Worm (Caenorhabditis elegans): ENCODE measurements around the gene K09C8.8.

Gene K09C8.8

ce11 chrX:10992177-10992576 is 21.4 kb downstream of the K09C8.8 start, which contains the start of gene ver-3:
ver-3 (plus strand) TSS chrX:10992477.
- TF ChIP-seq aha-1 (tag), result peak; percentile 64
- peak; percentile 23 for TF ChIP-seq pqm-1 (tag; optimal IDR thresholded peaks at IDR 0.05)
- TF ChIP-seq nhr-77 (tag; optimal IDR thresholded peaks at IDR 0.05), result no peak
- peak; percentile 38 for TF ChIP-seq dve-1 (tag; optimal IDR thresholded peaks at IDR 0.05; ENCODE audit: insufficient read depth)

ce11 chrX:10999176-10999575 is 28.4 kb downstream of the K09C8.8 start, which contains the start of gene F59F3.6:
F59F3.6 (minus strand) TSS chrX:10999276.
- no peak for TF ChIP-seq php-3 (GFP tag; IDR thresholded peaks at IDR 0.05)
- no peak for TF ChIP-seq lin-13 (GFP tag; optimal IDR thresholded peaks at IDR 0.05)
- no peak for TF ChIP-seq skn-1 (tag; optimal IDR thresholded peaks at IDR 0.05)
- no peak for TF ChIP-seq vab-7 (GFP tag; IDR thresholded peaks at IDR 0.05)
- no peak for TF ChIP-seq jun-1 (tag; optimal IDR thresholded peaks at IDR 0.05)
- TF ChIP-seq aha-1 (tag), result peak; percentile 45

- TF ChIP-seq zip-2 (tag; optimal IDR thresholded peaks at IDR 0.05) (no peak), nhr-237 (tag; optimal IDR thresholded peaks at IDR 0.05) (no peak), ceh-28 (tag; optimal IDR thresholded peaks at IDR 0.05) (no peak), lin-15B (tag; optimal IDR thresholded peaks at IDR 0.05) (no peak), D1046.2 (GFP tag; IDR thresholded peaks at IDR 0.05) (no peak), hlh-11 (tag; optimal IDR thresholded peaks at IDR 0.05) (no peak)
Measured at ce11 chrX:11001750-11002149, 31.0 kb downstream of the K09C8.8 start, which contains the start of gene col-177. col-177 (minus strand) TSS chrX:11001850.

ce11 chrX:11003701-11004100 is 33.0 kb downstream of the K09C8.8 start:
- TF ChIP-seq Y48G9A.11 (GFP tag; IDR thresholded peaks at IDR 0.05), result no peak
- no peak for TF ChIP-seq zfp-3 (GFP tag; conservative IDR thresholded peaks at IDR 0.05)
- TF ChIP-seq mes-2 (tag; optimal IDR thresholded peaks at IDR 0.05; ENCODE audit: poor library complexity, severe bottlenecking), result no peak
- no peak for TF ChIP-seq ztf-7 (tag; optimal IDR thresholded peaks at IDR 0.05)
- no peak for TF ChIP-seq unc-62 (GFP tag; optimal IDR thresholded peaks at IDR 0.05 in 1 of 2)
- TF ChIP-seq unc-62 (tag; optimal IDR thresholded peaks at IDR 0.05), result no peak
- no peak for TF ChIP-seq set-16 (GFP tag; IDR thresholded peaks at IDR 0.05)
- no peak for TF ChIP-seq unc-130 (GFP tag; optimal IDR thresholded peaks at IDR 0.05)

DNA sequence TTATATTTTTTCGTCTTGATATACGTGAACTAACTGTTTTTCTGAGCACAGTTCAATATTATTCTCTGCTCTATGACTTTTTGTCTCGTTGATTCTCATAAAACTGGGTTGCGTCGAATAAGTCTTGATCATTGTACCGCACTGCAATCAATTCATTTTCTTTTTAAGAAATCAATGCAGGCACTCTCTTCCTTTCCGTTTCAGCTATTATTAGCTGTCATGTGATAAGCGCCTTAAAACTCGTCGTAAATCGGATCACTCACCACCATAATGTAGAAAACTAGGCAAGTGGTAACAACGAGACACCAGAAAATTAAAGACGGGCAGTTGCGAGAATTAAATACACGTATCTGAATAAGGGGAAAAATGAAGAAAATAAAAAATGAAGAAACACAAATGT is 36.7 kb downstream of the K09C8.8 start:
- TF ChIP-seq lin-13 (GFP tag; optimal IDR thresholded peaks at IDR 0.05) (no peak), rbr-2 (tag; optimal IDR thresholded peaks at IDR 0.05) (no peak), nhr-28 (tag; optimal IDR thresholded peaks at IDR 0.05) (peak; percentile 21), dve-1 (tag; optimal IDR thresholded peaks at IDR 0.05; ENCODE audit: insufficient read depth) (peak; percentile 59), nhr-48 (tag; optimal IDR thresholded peaks at IDR 0.05) (no peak), snpc-4 (tag; optimal IDR thresholded peaks at IDR 0.05) (no peak), hlh-30 (tag; optimal IDR thresholded peaks at IDR 0.05; ENCODE audit: insufficient read depth) (peak; percentile 8), php-3 (GFP tag; IDR thresholded peaks at IDR 0.05) (peak; percentile 20; the same call in 1 of the 2 replicates), ces-1 (GFP tag; optimal IDR thresholded peaks at IDR 0.05) (no peak), zip-2 (tag; optimal IDR thresholded peaks at IDR 0.05) (no peak), hlh-11 (tag; optimal IDR thresholded peaks at IDR 0.05) (peak; percentile 47), dmd-6 (GFP tag; IDR thresholded peaks at IDR 0.05) (peak; percentile 49), daf-16 (GFP tag; optimal IDR thresholded peaks at IDR 0.05) (no peak), daf-16 (tag; optimal IDR thresholded peaks at IDR 0.05) (peak; percentile 63), dmd-9 (GFP tag; IDR thresholded peaks at IDR 0.05) (no peak)

ce11 chrX:11008052-11008451 is 37.3 kb downstream of the K09C8.8 start, which contains the start of gene del-5:
del-5 (minus strand) TSS chrX:11008181.
- peak; percentile 58 for TF ChIP-seq nhr-77 (tag; optimal IDR thresholded peaks at IDR 0.05)
- no peak for TF ChIP-seq lin-38 (GFP tag; IDR thresholded peaks at IDR 0.05)
- TF ChIP-seq hlh-30 (tag; optimal IDR thresholded peaks at IDR 0.05; ENCODE audit: insufficient read depth), result peak; percentile 16
- TF ChIP-seq nhr-28 (tag; optimal IDR thresholded peaks at IDR 0.05), result peak; percentile 41
- no peak for TF ChIP-seq unc-39 (tag; optimal IDR thresholded peaks at IDR 0.05)
- TF ChIP-seq lin-1 (GFP tag; IDR thresholded peaks at IDR 0.05), result peak; percentile 67; the same call in 1 of the 2 replicates
- no peak for TF ChIP-seq nhr-48 (tag; optimal IDR thresholded peaks at IDR 0.05)
- TF ChIP-seq jun-1 (tag; optimal IDR thresholded peaks at IDR 0.05), result no peak
- no peak for TF ChIP-seq daf-16 (GFP tag; optimal IDR thresholded peaks at IDR 0.05)
- TF ChIP-seq daf-16 (tag; optimal IDR thresholded peaks at IDR 0.05), result peak; percentile 95
- TF ChIP-seq egl-27 (tag; optimal IDR thresholded peaks at IDR 0.05), result no peak
- peak; percentile 73 for TF ChIP-seq hlh-11 (tag; optimal IDR thresholded peaks at IDR 0.05)
- TF ChIP-seq egl-43 (GFP tag; IDR thresholded peaks at IDR 0.05), result no peak
- TF ChIP-seq sdz-12 (GFP tag; optimal IDR thresholded peaks at IDR 0.05), result no peak
- peak; percentile 54; the same call in 1 of the 2 replicates for TF ChIP-seq tra-1 (GFP tag; IDR thresholded peaks at IDR 0.05)
- peak; percentile 89 for TF ChIP-seq pqm-1 (tag; optimal IDR thresholded peaks at IDR 0.05)
- TF ChIP-seq dmd-6 (GFP tag; IDR thresholded peaks at IDR 0.05), result peak; percentile 78
- peak; percentile 13 for TF ChIP-seq mxl-3 (GFP tag; optimal IDR thresholded peaks at IDR 0.05)
- peak; percentile 24 for TF ChIP-seq ztf-7 (tag; optimal IDR thresholded peaks at IDR 0.05)
- TF ChIP-seq ceh-82 (tag; optimal IDR thresholded peaks at IDR 0.05), result no peak
